Fruit fly (Drosophila melanogaster): ENCODE data around the gene Polr3D.

The Polr3D gene

dm6 chr3L:18106021-18106944 is 3.1 kb downstream of the Polr3D start, which contains the start of the genes CG13698 and mRpS26 (continued):
- TF ChIP-seq CG4820 (GFP tag; optimal IDR thresholded peaks at IDR 0.05): peak; percentile 69
- peak; percentile 91 for TF ChIP-seq CG18011 (GFP tag; optimal IDR thresholded peaks at IDR 0.05)
- peak; percentile 4; the same call in 1 of the 2 replicates for TF ChIP-seq CG9215 (GFP tag; IDR thresholded peaks at IDR 0.05)
- 0 out of 3 replicates have a peak, but pooled peaks have one; percentile 19 for TF ChIP-seq ase (GFP tag; IDR thresholded peaks at IDR 0.05)
- peak; percentile 91 for TF ChIP-seq sens (GFP tag)
- peak; percentile 60 for TF ChIP-seq CG15011 (GFP tag; optimal IDR thresholded peaks at IDR 0.05)
- TF ChIP-seq CG6854 (GFP tag; optimal IDR thresholded peaks at IDR 0.05): no peak
- TF ChIP-seq Oli (tag; optimal IDR thresholded peaks at IDR 0.05): peak; percentile 66
- peak; percentile 58 for TF ChIP-seq pzg (GFP tag; optimal IDR thresholded peaks at IDR 0.05)
- no peak for TF ChIP-seq Hmx (GFP tag; optimal IDR thresholded peaks at IDR 0.05)
- no peak for TF ChIP-seq Atf3 (GFP tag; optimal IDR thresholded peaks at IDR 0.05)
- TF ChIP-seq mld (GFP tag; IDR thresholded peaks at IDR 0.05; ENCODE audit: partially characterized antibody): no peak
- no peak for TF ChIP-seq Lpt (GFP tag; optimal IDR thresholded peaks at IDR 0.05)
- no peak for TF ChIP-seq dimm (GFP tag; IDR thresholded peaks at IDR 0.05)
- peak; percentile 72 for TF ChIP-seq CG13296 (GFP tag; optimal IDR thresholded peaks at IDR 0.05)
- TF ChIP-seq amos (GFP tag; IDR thresholded peaks at IDR 0.05; ENCODE audit: partially characterized antibody): no peak; the same call in 1 of the 2 replicates
- peak; percentile 36 for TF ChIP-seq CG12219 (GFP tag; optimal IDR thresholded peaks at IDR 0.05)
- no peak for TF ChIP-seq tll (GFP tag; optimal IDR thresholded peaks at IDR 0.05)
- no peak for TF ChIP-seq HLHmδ (GFP tag; optimal IDR thresholded peaks at IDR 0.05)
- no peak for TF ChIP-seq toy (GFP tag; IDR thresholded peaks at IDR 0.05)
- TF ChIP-seq CG1024 (GFP tag; IDR thresholded peaks at IDR 0.05): 0 out of 2 replicates have a peak, but pooled peaks have one; percentile 38
- TF ChIP-seq CG18764 (GFP tag; optimal IDR thresholded peaks at IDR 0.05): peak; percentile 51
- TF ChIP-seq CG2116 (GFP tag; optimal IDR thresholded peaks at IDR 0.05): peak; percentile 96
- 0 out of 2 replicates have a peak, but pooled peaks have one; percentile 1 for TF ChIP-seq Adf1 (GFP tag; IDR thresholded peaks at IDR 0.05)
- no peak for TF ChIP-seq CrebB (tag; optimal IDR thresholded peaks at IDR 0.05)
- TF ChIP-seq gt (GFP tag; IDR thresholded peaks at IDR 0.05): no peak
- peak; percentile 29 to 73 for TF ChIP-seq Hr51 (GFP tag; optimal IDR thresholded peaks at IDR 0.05)
- no peak for TF ChIP-seq corto (GFP tag; optimal IDR thresholded peaks at IDR 0.05)
- TF ChIP-seq CG12659 (GFP tag; optimal IDR thresholded peaks at IDR 0.05): peak; percentile 79
- TF ChIP-seq Deaf1 (tag; optimal IDR thresholded peaks at IDR 0.05): peak; percentile 60
- no peak for TF ChIP-seq so (GFP tag; IDR thresholded peaks at IDR 0.05)
- TF ChIP-seq unpg (GFP tag; optimal IDR thresholded peaks at IDR 0.05): peak; percentile 67
- no peak for TF ChIP-seq dati (GFP tag; IDR thresholded peaks at IDR 0.05)
- no peak for TF ChIP-seq pb (GFP tag; optimal IDR thresholded peaks at IDR 0.05)
- peak; percentile 41 for TF ChIP-seq Usf (GFP tag; optimal IDR thresholded peaks at IDR 0.05)
- TF ChIP-seq gfzf (GFP tag; optimal IDR thresholded peaks at IDR 0.05): peak; percentile 78
- no peak for TF ChIP-seq ac (GFP tag; optimal IDR thresholded peaks at IDR 0.05)
- TF ChIP-seq CG1792 (GFP tag; optimal IDR thresholded peaks at IDR 0.05): no peak
- TF ChIP-seq mirr (GFP tag; optimal IDR thresholded peaks at IDR 0.05): no peak
- no peak for TF ChIP-seq CG16813 (GFP tag; IDR thresholded peaks at IDR 0.05; ENCODE audit: partially characterized antibody)
- TF ChIP-seq jumu (GFP tag; optimal IDR thresholded peaks at IDR 0.05): no peak
- TF ChIP-seq en (GFP tag; optimal IDR thresholded peaks at IDR 0.05): no peak
- no peak for TF ChIP-seq CG8765 (GFP tag; IDR thresholded peaks at IDR 0.05)
- TF ChIP-seq grn (GFP tag; optimal IDR thresholded peaks at IDR 0.05): no peak
- no peak; the same call in 3 of the 4 replicates for TF ChIP-seq Gug (GFP tag; IDR thresholded peaks at IDR 0.05)
- TF ChIP-seq CG15479 (GFP tag; optimal IDR thresholded peaks at IDR 0.05): peak; percentile 7
- peak; percentile 15 for TF ChIP-seq CG2875 (GFP tag; optimal IDR thresholded peaks at IDR 0.05)
- TF ChIP-seq CG30020 (tag; optimal IDR thresholded peaks at IDR 0.05): peak; percentile 46
